Fruit fly (Drosophila melanogaster): ENCODE measurements around the gene cyc.

- TF ChIP-seq Myc (optimal IDR thresholded peaks at IDR 0.05) (no peak), Sin3A (optimal IDR thresholded peaks at IDR 0.05) (no peak), ttk (optimal IDR thresholded peaks at IDR 0.05) (no peak)
Measured at dm6 chr3L:19804908-19805307, 10.8 kb downstream of the cyc start, which contains the start of the genes TORIP and Ccdc58.

Data from Kc167 (cell line).